Fruit fly (Drosophila melanogaster): Measurements from ENCODE around the gene Dpck.

The Dpck gene

dm6 chr3R:7086377-7087200 lies 4.6 kb downstream of the Dpck start, which contains the start of gene alphaTub84B (continued):
- TF ChIP-seq Gsc (GFP tag; IDR thresholded peaks at IDR 0.05) (no peak), vvl (GFP tag; IDR thresholded peaks at IDR 0.05) (peak; percentile 88), ara (GFP tag; IDR thresholded peaks at IDR 0.05) (peak; percentile 55; the same call in 1 of the 2 replicates), mirr (GFP tag; optimal IDR thresholded peaks at IDR 0.05) (peak; percentile 81), tap (tag; optimal IDR thresholded peaks at IDR 0.05) (peak; percentile 39), Poxn (GFP tag; IDR thresholded peaks at IDR 0.05) (no peak), Atf6 (GFP tag; IDR thresholded peaks at IDR 0.05) (peak; percentile 63), seq (GFP tag; IDR thresholded peaks at IDR 0.05) (peak; percentile 44; the same call in 1 of the 2 replicates), CrebB (tag; optimal IDR thresholded peaks at IDR 0.05) (peak; percentile 81), ato (GFP tag; IDR thresholded peaks at IDR 0.05; ENCODE audit: partially characterized antibody) (peak; percentile 76), gt (GFP tag; IDR thresholded peaks at IDR 0.05) (no peak), CG15601 (tag; optimal IDR thresholded peaks at IDR 0.05) (peak; percentile 55), CG10147 (GFP tag; optimal IDR thresholded peaks at IDR 0.05) (peak; percentile 61), Sox102F (GFP tag; optimal IDR thresholded peaks at IDR 0.05) (no peak), CG6791 (GFP tag; IDR thresholded peaks at IDR 0.05; ENCODE audit: partially characterized antibody) (peak; percentile 66), toy (GFP tag; IDR thresholded peaks at IDR 0.05) (no peak), CG32772 (GFP tag; IDR thresholded peaks at IDR 0.05) (peak; percentile 51; the same call in 1 of the 2 replicates), sens (GFP tag) (peak; percentile 96), wor (GFP tag; IDR thresholded peaks at IDR 0.05) (no peak), schlank (tag; optimal IDR thresholded peaks at IDR 0.05) (peak; percentile 22), HmgZ (tag; optimal IDR thresholded peaks at IDR 0.05) (peak; percentile 71), Meics (GFP tag; optimal IDR thresholded peaks at IDR 0.05) (peak; percentile 55), ab (GFP tag; optimal IDR thresholded peaks at IDR 0.05) (no peak), Jarid2 (GFP tag; optimal IDR thresholded peaks at IDR 0.05) (peak; percentile 89), fd96Cb (tag; optimal IDR thresholded peaks at IDR 0.05) (no peak), trh (GFP tag; optimal IDR thresholded peaks at IDR 0.05) (no peak), CG1233 (GFP tag; optimal IDR thresholded peaks at IDR 0.05) (peak; percentile 77), CG8359 (GFP tag; optimal IDR thresholded peaks at IDR 0.05; ENCODE audit: borderline replicate concordance) (no peak), aop (GFP tag; IDR thresholded peaks at IDR 0.05) (peak; percentile 64; the same call in 1 of the 2 replicates), gsb-n (tag; optimal IDR thresholded peaks at IDR 0.05) (peak; percentile 31), zf30C (GFP tag; optimal IDR thresholded peaks at IDR 0.05) (peak; percentile 41), Six4 (GFP tag; optimal IDR thresholded peaks at IDR 0.05) (peak; percentile 6), CG2116 (GFP tag; optimal IDR thresholded peaks at IDR 0.05) (no peak), Max (GFP tag; optimal IDR thresholded peaks at IDR 0.05) (peak; percentile 45), gfzf (GFP tag; optimal IDR thresholded peaks at IDR 0.05) (peak; percentile 97), fd64A (GFP tag; optimal IDR thresholded peaks at IDR 0.05) (peak; percentile 63), Kr (GFP tag; optimal IDR thresholded peaks at IDR 0.05) (no peak), Ptx1 (GFP tag; IDR thresholded peaks at IDR 0.05) (0 out of 2 replicates have a peak, but pooled peaks have one; percentile 16), mam (GFP tag; optimal IDR thresholded peaks at IDR 0.05) (peak; percentile 53), Antp (GFP tag; optimal IDR thresholded peaks at IDR 0.05) (peak; percentile 85), CG8765 (GFP tag; IDR thresholded peaks at IDR 0.05) (no peak), Side (GFP tag; optimal IDR thresholded peaks at IDR 0.05) (peak; percentile 65), Mes4 (GFP tag; optimal IDR thresholded peaks at IDR 0.05) (peak; percentile 55), tna (GFP tag; IDR thresholded peaks at IDR 0.05; ENCODE audit: partially characterized antibody) (peak; percentile 71), MBD-R2 (GFP tag; IDR thresholded peaks at IDR 0.05) (peak; percentile 49), Hr3 (GFP tag; optimal IDR thresholded peaks at IDR 0.05) (peak; percentile 34), emc (GFP tag; optimal IDR thresholded peaks at IDR 0.05) (peak; percentile 48), org-1 (GFP tag; optimal IDR thresholded peaks at IDR 0.05) (no peak), CG11247 (GFP tag; IDR thresholded peaks at IDR 0.05) (peak; percentile 65), Lim3 (GFP tag; IDR thresholded peaks at IDR 0.05) (no peak)

Measured in whole organism, embryonic.